Worm (Caenorhabditis elegans) whole organism, L4 larva: ENCODE measurements around the gene lec-11.

Source experiments
- fkh-10 ChIP-seq: fragments of 150-350 bp; optimal IDR thresholded peaks from 2 replicates; lab custom pipeline; 2014; ENCODE audit warnings: missing biosample characterization, missing genetic modification reagents, missing genetic modification characterization
- vab-7 ChIP-seq: fragments of 200-800 bp; sonication (Bioruptor generic); IDR thresholded peaks from 2 replicates; pipeline ENCODE4 v1.3.6; 2022; ENCODE audit warnings: missing genetic modification reagents, missing genetic modification characterization, missing compliant biosample characterization

The lec-11 gene

ce11 chrIV:6541435-6541834, 48.5 kb downstream of the lec-11 start, which contains the start of gene C01G5.25:
TSS of gene C01G5.25 (plus strand) at chrIV:6541684.
- TF ChIP-seq fkh-10: peak; percentile 38
- no peak for TF ChIP-seq vab-7 (GFP tag; lab: Robert Waterston, UW)
- TF ChIP-seq, all 104 proteins: peak for 1
